Fruit fly (Drosophila melanogaster): ENCODE data around the gene CG31463.

The CG31463 gene

DNA sequence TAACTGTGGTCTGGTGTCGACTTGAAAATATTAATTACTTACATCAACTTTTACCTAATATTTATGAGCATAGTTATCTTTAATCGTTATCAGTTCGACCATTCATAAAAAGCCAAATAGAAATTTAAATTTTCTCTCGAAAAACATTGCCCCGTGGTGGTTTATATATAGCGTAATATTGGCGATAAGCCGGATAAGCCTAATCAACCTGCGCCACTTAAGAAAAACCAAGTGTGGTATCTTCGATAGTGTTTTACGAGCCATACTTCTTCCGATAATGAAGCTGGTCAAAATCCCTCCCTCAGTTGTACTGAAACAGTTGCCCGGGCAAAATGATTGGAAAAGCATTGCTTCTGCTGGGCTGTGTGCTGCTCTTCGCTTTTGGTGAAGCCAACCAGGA, at the start of gene CG31463:
Gene CG31463 (plus strand): TSS at position 302 of the 400 bp plus-strand sequence.
- no peak for TF ChIP-seq psq (optimal IDR thresholded peaks at IDR 0.05)
- TF ChIP-seq usp (GFP tag; optimal IDR thresholded peaks at IDR 0.05) = no peak
- no peak for TF ChIP-seq CG8478 (optimal IDR thresholded peaks at IDR 0.05)
- no peak for TF ChIP-seq EcR (GFP tag; optimal IDR thresholded peaks at IDR 0.05)
- TF ChIP-seq pan (optimal IDR thresholded peaks at IDR 0.05) = no peak
- no peak for TF ChIP-seq Dll (optimal IDR thresholded peaks at IDR 0.05)

DNA sequence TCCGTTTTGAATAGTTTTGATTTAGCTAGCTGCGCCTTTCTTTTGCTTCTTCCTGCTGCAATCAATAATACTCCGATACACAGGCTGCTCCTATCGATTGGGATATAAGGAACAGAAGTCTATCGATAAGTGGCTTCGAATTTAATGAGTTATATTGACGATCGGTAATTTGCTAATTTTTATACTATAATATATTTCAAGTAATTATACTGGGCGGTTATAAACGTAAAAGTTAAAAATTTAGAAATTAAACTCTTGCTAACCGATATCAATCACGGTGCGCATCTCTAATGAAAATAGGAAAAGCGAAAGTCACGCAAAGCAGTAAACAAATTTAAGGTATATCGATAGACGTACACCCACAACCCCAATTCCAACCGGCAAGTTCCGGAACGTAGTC, 48.4 kb upstream of the CG31463 start, which contains the start of the genes CG9636, CG18749 and CG33722:
Gene CG9636 (minus strand): TSS at position 73 of the 400 bp plus-strand sequence.
Gene CG18749 (plus strand): TSS at position 336 of the 400 bp plus-strand sequence.
Gene CG33722 (plus strand): TSS at position 336 of the 400 bp plus-strand sequence.
- TF ChIP-seq Dll (optimal IDR thresholded peaks at IDR 0.05) (no peak), pan (optimal IDR thresholded peaks at IDR 0.05) (no peak), EcR (GFP tag; optimal IDR thresholded peaks at IDR 0.05) (no peak), usp (GFP tag; optimal IDR thresholded peaks at IDR 0.05) (no peak), CG8478 (optimal IDR thresholded peaks at IDR 0.05) (no peak), psq (optimal IDR thresholded peaks at IDR 0.05) (no peak)

DNA sequence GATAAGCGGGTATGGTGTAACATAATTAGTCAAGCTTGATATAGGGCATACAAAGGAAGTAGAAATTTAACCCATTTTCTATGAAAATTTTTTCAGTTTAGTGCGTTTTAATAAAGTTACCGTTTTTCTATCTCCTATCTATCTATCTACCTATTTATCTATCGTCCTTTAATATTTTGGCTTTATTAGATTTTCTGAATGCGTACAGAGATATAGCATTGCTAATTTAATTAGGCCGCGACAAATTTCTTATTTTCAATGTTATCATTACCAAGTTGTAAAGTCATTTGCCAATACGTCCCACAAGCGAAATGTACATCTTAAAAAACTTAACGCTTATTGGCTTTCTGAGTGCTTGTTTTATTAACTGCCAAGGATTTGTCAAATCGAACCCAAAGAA, 44.0 kb upstream of the CG31463 start, which contains the start of gene CG15864:
Gene CG15864 (plus strand): TSS at position 301 of the 400 bp plus-strand sequence.
- TF ChIP-seq usp (GFP tag; optimal IDR thresholded peaks at IDR 0.05) = no peak
- TF ChIP-seq CG8478 (optimal IDR thresholded peaks at IDR 0.05) = no peak
- TF ChIP-seq pan (optimal IDR thresholded peaks at IDR 0.05) = no peak
- no peak for TF ChIP-seq psq (optimal IDR thresholded peaks at IDR 0.05)
- TF ChIP-seq EcR (GFP tag; optimal IDR thresholded peaks at IDR 0.05) = no peak
- TF ChIP-seq Dll (optimal IDR thresholded peaks at IDR 0.05) = no peak

DNA sequence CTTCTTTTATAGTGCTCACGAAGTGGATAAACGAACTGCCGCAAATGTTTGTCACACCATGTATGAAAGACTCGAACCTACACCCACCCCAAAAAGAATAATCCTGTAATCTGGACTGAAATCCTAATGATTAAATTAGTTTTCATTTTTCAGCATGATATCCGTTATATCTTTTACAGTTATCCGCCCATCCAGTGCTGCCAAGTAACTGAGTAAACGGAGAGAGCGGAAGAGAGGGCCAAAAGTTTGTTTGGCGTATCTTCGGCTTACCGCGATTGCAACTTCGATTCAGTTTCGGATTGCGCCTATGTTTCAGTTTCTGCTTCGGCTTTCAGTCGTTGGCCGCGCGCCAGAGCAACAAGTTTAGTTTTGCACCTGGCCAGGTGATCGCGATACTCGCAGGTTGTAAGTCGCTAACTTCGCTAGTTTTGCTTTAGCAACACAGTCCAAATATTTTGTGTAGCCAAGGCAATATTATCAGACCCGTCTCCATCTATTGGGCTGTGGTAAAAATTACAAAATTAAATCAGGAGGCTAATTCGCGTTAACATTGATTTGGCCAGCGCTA, 41.9 kb upstream of the CG31463 start, which contains the start of gene mtg:
Gene mtg (plus strand): TSS at position 332 of the 568 bp plus-strand sequence.
- TF ChIP-seq CG8478 (optimal IDR thresholded peaks at IDR 0.05) (no peak), usp (GFP tag; optimal IDR thresholded peaks at IDR 0.05) (no peak), psq (optimal IDR thresholded peaks at IDR 0.05) (no peak), Dll (optimal IDR thresholded peaks at IDR 0.05) (no peak), pan (optimal IDR thresholded peaks at IDR 0.05) (no peak), EcR (GFP tag; optimal IDR thresholded peaks at IDR 0.05) (no peak)

DNA sequence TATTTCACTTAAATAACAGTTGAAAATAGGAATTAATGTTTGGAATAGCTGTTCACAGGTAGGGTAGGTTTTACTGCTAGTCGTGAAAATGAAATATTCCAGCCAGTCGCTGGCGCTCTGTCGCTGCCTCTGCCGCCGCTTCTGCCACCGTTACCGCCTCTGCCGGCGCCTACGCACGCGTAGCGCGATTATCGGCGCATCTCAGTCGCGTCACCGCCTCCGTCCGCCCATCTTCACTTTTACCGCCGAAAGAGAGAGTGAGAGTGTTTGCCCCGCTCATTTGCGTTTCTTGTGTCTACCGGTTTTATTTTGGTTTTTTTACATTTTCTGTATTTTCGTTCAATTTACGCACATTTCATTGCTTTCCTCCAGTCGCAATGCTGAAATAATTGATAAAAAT, 40.6 kb upstream of the CG31463 start:
- TF ChIP-seq EcR (GFP tag; optimal IDR thresholded peaks at IDR 0.05) = no peak
- TF ChIP-seq usp (GFP tag; optimal IDR thresholded peaks at IDR 0.05) = no peak
- TF ChIP-seq Dll (optimal IDR thresholded peaks at IDR 0.05) = no peak
- no peak for TF ChIP-seq pan (optimal IDR thresholded peaks at IDR 0.05)
- TF ChIP-seq CG8478 (optimal IDR thresholded peaks at IDR 0.05) = no peak
- no peak for TF ChIP-seq psq (optimal IDR thresholded peaks at IDR 0.05)

DNA sequence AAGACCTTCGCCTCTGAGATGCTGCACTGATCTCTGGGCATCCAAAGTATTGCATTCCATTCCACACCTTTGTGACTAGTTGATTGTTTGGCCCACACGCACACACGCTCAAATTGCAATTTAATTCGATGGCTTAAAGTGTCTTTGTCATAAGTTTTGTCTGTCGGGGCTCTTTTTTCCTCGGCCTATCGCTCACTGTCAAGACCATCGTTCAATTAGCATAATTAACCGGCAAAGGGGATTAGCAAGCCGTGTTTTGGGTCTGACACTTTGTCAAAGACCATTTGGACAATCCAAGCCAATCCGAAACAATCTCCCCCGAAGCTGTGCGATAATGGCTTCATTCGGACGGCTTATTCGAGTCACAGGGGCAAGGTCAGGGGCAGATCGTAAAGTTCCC, 37.8 kb upstream of the CG31463 start:
- TF ChIP-seq EcR (GFP tag; optimal IDR thresholded peaks at IDR 0.05) (no peak), Dll (optimal IDR thresholded peaks at IDR 0.05) (no peak)

DNA sequence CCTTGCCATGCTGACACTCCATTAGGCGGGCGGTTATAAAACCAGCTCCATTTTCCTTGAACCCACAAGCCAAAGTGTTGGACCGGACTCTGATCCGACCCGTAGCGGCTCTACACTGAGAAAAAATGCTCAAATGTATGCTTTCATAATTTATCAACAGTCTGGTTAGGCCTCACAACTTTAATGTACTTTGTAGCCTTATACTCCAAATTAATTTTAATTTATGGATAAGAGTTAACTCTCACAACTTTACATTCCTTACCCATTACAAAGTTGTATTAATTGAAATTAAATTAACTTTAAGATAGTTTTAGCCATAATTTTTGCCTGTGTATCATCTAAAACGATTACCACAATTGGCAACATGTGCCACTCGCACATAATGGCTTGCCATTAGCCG, 36.1 kb upstream of the CG31463 start:
- TF ChIP-seq usp (GFP tag; optimal IDR thresholded peaks at IDR 0.05) = no peak
- no peak for TF ChIP-seq EcR (GFP tag; optimal IDR thresholded peaks at IDR 0.05)
- TF ChIP-seq CG8478 (optimal IDR thresholded peaks at IDR 0.05) = no peak
- TF ChIP-seq psq (optimal IDR thresholded peaks at IDR 0.05) = no peak

DNA sequence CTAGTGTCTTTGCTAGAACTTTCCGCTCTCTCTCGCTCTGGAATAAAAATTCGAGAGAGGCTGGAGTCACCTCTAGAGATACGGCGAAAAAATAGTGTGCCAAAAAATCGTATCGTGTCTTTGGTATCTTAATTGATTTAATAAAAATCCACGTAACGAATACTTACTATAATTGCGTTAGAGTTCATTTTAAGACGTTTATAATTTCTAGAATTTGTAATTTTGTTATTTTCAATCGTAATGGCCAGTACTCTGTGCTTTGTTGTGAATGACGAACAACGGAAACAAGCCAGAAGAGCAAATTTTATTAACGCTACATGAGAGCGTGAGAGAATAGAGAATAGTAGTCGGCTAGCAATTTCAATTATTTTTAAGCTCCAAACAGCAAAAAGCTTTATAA, 30.5 kb upstream of the CG31463 start:
- TF ChIP-seq CG8478 (optimal IDR thresholded peaks at IDR 0.05) = no peak
- TF ChIP-seq EcR (GFP tag; optimal IDR thresholded peaks at IDR 0.05) = no peak
- no peak for TF ChIP-seq Dll (optimal IDR thresholded peaks at IDR 0.05)
- no peak for TF ChIP-seq psq (optimal IDR thresholded peaks at IDR 0.05)
- TF ChIP-seq usp (GFP tag; optimal IDR thresholded peaks at IDR 0.05) = no peak
- no peak for TF ChIP-seq pan (optimal IDR thresholded peaks at IDR 0.05)

DNA sequence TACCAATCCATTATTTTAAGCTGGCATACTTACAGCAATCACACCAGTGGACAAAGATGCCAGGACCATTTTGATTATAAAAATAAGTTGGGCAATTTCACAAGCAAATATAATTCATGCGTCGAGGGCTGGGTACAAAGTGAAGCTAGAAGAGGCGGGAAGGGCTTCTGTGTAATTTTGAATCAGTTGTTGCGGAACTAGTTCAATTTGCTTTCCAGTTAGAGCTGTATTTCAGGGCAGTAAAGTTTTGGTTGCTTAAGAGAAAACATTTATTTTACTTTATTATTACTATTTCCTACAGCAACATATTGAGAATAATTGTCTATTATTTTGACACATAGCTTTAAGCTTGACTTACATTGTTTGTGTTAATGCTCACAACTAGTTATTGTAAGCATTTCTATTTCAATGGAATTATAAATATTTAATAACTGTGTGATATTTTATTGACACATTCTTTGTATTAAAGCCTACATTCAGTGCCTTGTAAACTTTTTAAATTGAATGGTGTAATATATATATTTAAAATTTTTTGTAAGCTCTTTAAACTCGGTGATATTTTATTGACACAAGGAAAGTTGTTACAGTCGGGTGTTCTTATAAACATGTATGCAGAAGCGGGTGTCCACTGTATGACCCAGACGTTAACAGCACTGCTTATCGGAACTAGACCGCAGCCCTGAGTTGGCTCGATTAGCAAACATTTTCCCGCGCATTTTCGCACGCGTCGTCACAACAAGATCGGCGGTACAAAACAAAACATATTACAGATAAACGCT, 27.6 kb upstream of the CG31463 start, which contains the start of the genes RPA1 and Mcm2:
Gene RPA1 (minus strand): TSS at position 150 of the 779 bp plus-strand sequence.
Gene Mcm2 (plus strand): TSS at position 669 of the 779 bp plus-strand sequence.
- TF ChIP-seq CG8478 (optimal IDR thresholded peaks at IDR 0.05) (no peak), psq (optimal IDR thresholded peaks at IDR 0.05) (no peak), pan (optimal IDR thresholded peaks at IDR 0.05) (no peak), usp (GFP tag; optimal IDR thresholded peaks at IDR 0.05) (no peak), Dll (optimal IDR thresholded peaks at IDR 0.05) (no peak), EcR (GFP tag; optimal IDR thresholded peaks at IDR 0.05) (no peak)

DNA sequence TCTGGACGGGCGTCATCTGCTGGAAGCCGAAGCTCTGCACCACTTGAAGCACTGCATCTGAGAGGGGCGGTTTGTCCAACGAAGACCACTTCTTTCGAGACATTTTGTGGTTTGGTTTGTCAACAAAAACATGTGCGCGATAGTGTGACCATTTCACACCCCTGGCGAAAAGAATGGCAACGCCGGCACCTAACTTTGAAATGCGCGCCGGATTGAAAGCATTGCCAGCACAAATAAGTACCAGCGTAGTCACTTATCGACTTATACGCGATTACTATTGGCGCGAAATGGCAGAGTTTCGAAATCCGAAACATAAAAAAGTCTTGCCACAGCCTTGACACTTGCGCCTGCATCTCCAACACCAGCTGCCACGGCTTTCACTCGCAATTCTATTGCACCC, 22.4 kb upstream of the CG31463 start, which contains the start of gene CG9630:
Gene CG9630 (minus strand): TSS at position 157 of the 400 bp plus-strand sequence.
- no peak for TF ChIP-seq usp (GFP tag; optimal IDR thresholded peaks at IDR 0.05)
- TF ChIP-seq Dll (optimal IDR thresholded peaks at IDR 0.05) = no peak
- TF ChIP-seq CG8478 (optimal IDR thresholded peaks at IDR 0.05) = no peak
- no peak for TF ChIP-seq EcR (GFP tag; optimal IDR thresholded peaks at IDR 0.05)
- TF ChIP-seq psq (optimal IDR thresholded peaks at IDR 0.05) = no peak

DNA sequence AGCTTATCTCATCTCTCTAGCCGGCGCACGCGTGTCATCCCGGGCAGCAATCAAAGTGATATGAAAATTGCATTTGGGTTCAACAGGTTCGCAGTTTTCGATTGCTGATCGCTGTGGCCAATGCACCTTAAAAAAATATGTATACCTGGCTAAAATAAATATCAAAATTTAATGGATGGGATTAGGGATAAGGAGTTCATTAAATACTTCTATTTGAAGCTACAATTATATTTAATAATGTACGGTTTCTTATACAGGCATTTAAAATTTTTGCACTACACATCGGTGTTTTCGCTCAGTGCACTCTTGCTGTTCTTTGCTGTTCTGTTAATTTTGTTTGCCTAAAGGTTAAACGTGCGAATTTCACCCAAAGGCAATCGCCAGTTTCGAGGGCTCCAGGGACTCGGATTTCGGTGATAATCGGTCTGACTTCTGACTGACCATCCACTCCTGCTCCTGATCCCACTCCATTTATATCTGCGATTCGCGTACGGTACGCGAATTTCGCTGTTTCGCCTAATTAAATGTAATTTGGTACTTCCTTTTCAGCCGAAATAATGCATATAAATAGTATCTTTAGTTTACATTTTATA, 19.5 kb upstream of the CG31463 start:
- TF ChIP-seq psq (optimal IDR thresholded peaks at IDR 0.05) = no peak
- TF ChIP-seq Dll (optimal IDR thresholded peaks at IDR 0.05) = no peak
- no peak for TF ChIP-seq usp (GFP tag; optimal IDR thresholded peaks at IDR 0.05)
- TF ChIP-seq CG8478 (optimal IDR thresholded peaks at IDR 0.05) = no peak
- no peak for TF ChIP-seq EcR (GFP tag; optimal IDR thresholded peaks at IDR 0.05)
- no peak for TF ChIP-seq pan (optimal IDR thresholded peaks at IDR 0.05)

DNA sequence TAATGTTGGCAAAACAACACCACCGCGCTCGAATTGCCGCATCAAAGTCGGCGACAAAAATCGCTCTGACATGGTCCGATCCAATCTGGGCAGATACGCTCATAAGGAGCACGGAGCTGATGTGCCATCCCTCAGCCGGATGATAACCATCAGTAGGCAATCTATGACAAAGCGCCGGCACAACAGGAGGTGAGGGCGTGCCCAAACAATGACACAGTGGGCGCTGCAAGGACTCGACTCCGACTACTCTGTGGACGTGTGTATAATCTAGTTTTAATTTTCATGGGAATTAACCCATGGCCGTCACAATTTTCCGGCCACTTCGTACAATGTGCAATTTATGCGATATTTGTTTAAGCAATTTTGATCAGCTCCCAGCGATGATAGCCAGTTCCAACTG, 17.1 kb upstream of the CG31463 start:
- no peak for TF ChIP-seq CG8478 (optimal IDR thresholded peaks at IDR 0.05)
- TF ChIP-seq Dll (optimal IDR thresholded peaks at IDR 0.05) = no peak
- no peak for TF ChIP-seq psq (optimal IDR thresholded peaks at IDR 0.05)
- no peak for TF ChIP-seq EcR (GFP tag; optimal IDR thresholded peaks at IDR 0.05)
- no peak for TF ChIP-seq pan (optimal IDR thresholded peaks at IDR 0.05)
- TF ChIP-seq usp (GFP tag; optimal IDR thresholded peaks at IDR 0.05) = no peak

Measured in whole organism.